Fruit fly (Drosophila melanogaster) whole organism, embryonic: ENCODE results near the gene Nepl20.

ENCODE experiments used
- CG12155 ChIP-seq: fragments of 200-800 bp; sonication (Bioruptor generic); optimal IDR thresholded peaks from 3 replicates; lab custom pipeline; 2016; ENCODE audit warnings: missing biosample characterization, missing genetic modification characterization
- CG12299 ChIP-seq: fragments of 200-800 bp; sonication (Bioruptor generic); optimal IDR thresholded peaks from 2 replicates; lab custom pipeline; 2018; ENCODE audit warnings: missing biosample characterization, mild to moderate bottlenecking, missing genetic modification characterization
- CG13287 ChIP-seq: fragments of 200-800 bp; sonication (Bioruptor generic); IDR thresholded peaks from 2 replicates; pipeline ENCODE4 v1.3.6; 2022; ENCODE audit warnings: missing biosample characterization, missing genetic modification characterization; ENCODE audit not compliant: partially characterized antibody
- CG14965 ChIP-seq: fragments of 200-800 bp; sonication (Bioruptor generic); optimal IDR thresholded peaks from 2 replicates; lab custom pipeline; 2016; ENCODE audit warnings: missing biosample characterization, missing genetic modification characterization, borderline replicate concordance
- CG15601 ChIP-seq: fragments of 200-800 bp; sonication (Bioruptor generic); optimal IDR thresholded peaks from 3 replicates; lab custom pipeline; 2019; ENCODE audit warnings: missing biosample characterization, mild to moderate bottlenecking, missing genetic modification characterization, moderate library complexity
- CG30020 ChIP-seq: fragments of 200-800 bp; optimal IDR thresholded peaks from 2 replicates; lab custom pipeline; 2019; ENCODE audit warnings: missing biosample characterization, mild to moderate bottlenecking, missing genetic modification characterization, moderate library complexity
- CG3163 ChIP-seq: fragments of 200-800 bp; sonication (Bioruptor generic); optimal IDR thresholded peaks from 3 replicates; lab custom pipeline; 2016; ENCODE audit warnings: missing biosample characterization, missing genetic modification characterization
- CG4328 ChIP-seq: fragments of 200-800 bp; sonication (Bioruptor generic); optimal IDR thresholded peaks from 3 replicates; lab custom pipeline; 2017; ENCODE audit warnings: missing biosample characterization, missing genetic modification reagents, missing genetic modification characterization
- CG6272 ChIP-seq: fragments of 200-800 bp; sonication (Bioruptor generic); IDR thresholded peaks from 2 replicates; pipeline ENCODE4 v1.3.6; 2022; ENCODE audit warnings: missing biosample characterization, missing genetic modification characterization
- CG6689 ChIP-seq: fragments of 200-800 bp; sonication (Bioruptor generic); IDR thresholded peaks from 2 replicates; pipeline ENCODE4 v1.3.6; 2022; ENCODE audit warnings: missing biosample characterization, missing genetic modification characterization
- CG7372 ChIP-seq: fragments of 200-800 bp; sonication (Bioruptor generic); IDR thresholded peaks from 2 replicates; pipeline ENCODE4 v1.3.6; 2022; ENCODE audit warnings: missing biosample characterization, missing genetic modification characterization
- CG7556 ChIP-seq: fragments of 200-800 bp; sonication (Bioruptor generic); optimal IDR thresholded peaks from 2 replicates; lab custom pipeline; 2017; ENCODE audit warnings: missing biosample characterization, mild to moderate bottlenecking, missing genetic modification characterization
- CG8281 ChIP-seq: fragments of 200-800 bp; sonication (Bioruptor generic); optimal IDR thresholded peaks from 2 replicates; lab custom pipeline; 2018; ENCODE audit warnings: missing biosample characterization, mild to moderate bottlenecking, missing genetic modification characterization, moderate library complexity
- CG8359 ChIP-seq: fragments of 200-800 bp; sonication (Bioruptor generic); optimal IDR thresholded peaks from 2 replicates; lab custom pipeline; 2017; ENCODE audit warnings: missing biosample characterization, mild to moderate bottlenecking, missing genetic modification characterization, borderline replicate concordance
- Dip3 ChIP-seq: fragments of 200-800 bp; sonication (Bioruptor generic); optimal IDR thresholded peaks from 3 replicates; lab custom pipeline; 2016; ENCODE audit warnings: missing biosample characterization, missing genetic modification characterization
- Elba2 ChIP-seq: fragments of 200-800 bp; sonication (Bioruptor generic); optimal IDR thresholded peaks from 3 replicates; lab custom pipeline; 2016; ENCODE audit warnings: missing biosample characterization, missing genetic modification characterization
- Ets97D ChIP-seq: fragments of 200-800 bp; sonication (Bioruptor generic); optimal IDR thresholded peaks from 3 replicates; lab custom pipeline; 2016; ENCODE audit warnings: missing biosample characterization, missing genetic modification characterization
- Hey ChIP-seq: fragments of 200-800 bp; sonication (Bioruptor generic); optimal IDR thresholded peaks from 3 replicates; lab custom pipeline; 2018; ENCODE audit warnings: missing biosample characterization, mild to moderate bottlenecking, missing genetic modification characterization
- HmgD ChIP-seq: fragments of 200-800 bp; sonication (Bioruptor generic); optimal IDR thresholded peaks from 3 replicates; lab custom pipeline; 2016; ENCODE audit warnings: missing biosample characterization, missing genetic modification characterization
- Hmx ChIP-seq: fragments of 200-800 bp; sonication (Bioruptor generic); optimal IDR thresholded peaks from 2 replicates; lab custom pipeline; 2016; ENCODE audit warnings: missing biosample characterization, missing genetic modification characterization
- Hr78 ChIP-seq, 2 experiments: fragments of 200-800 bp in 1 of 2; fragments of >200 bp in 1 of 2; sonication (Bioruptor generic) in 1 of 2; optimal IDR thresholded peaks; 2 replicates each; lab custom pipeline; 2017 to 2019; ENCODE audit warnings: missing biosample characterization in 2 of 2, missing genetic modification characterization in 2 of 2, mild to moderate bottlenecking in 1 of 2, moderate library complexity in 1 of 2
- Mad ChIP-seq: fragments of 200-800 bp; sonication (Bioruptor generic); optimal IDR thresholded peaks from 2 replicates; lab custom pipeline; 2016; ENCODE audit warnings: missing biosample characterization, missing genetic modification characterization
- Med ChIP-seq: fragments of 200-800 bp; sonication (Bioruptor generic); peaks from one replicate; lab custom pipeline; 2016; ENCODE audit warnings: missing biosample characterization, missing genetic modification characterization, mild to moderate bottlenecking, inconsistent platforms, moderate library complexity
- Oaz ChIP-seq: fragments of 200-800 bp; sonication (Bioruptor generic); IDR thresholded peaks from 2 replicates; pipeline ENCODE4 v1.3.6; 2022; ENCODE audit warnings: missing biosample characterization, missing genetic modification characterization
- Oli ChIP-seq: fragments of 200-800 bp; sonication (Bioruptor generic); optimal IDR thresholded peaks from 2 replicates; lab custom pipeline; 2018; ENCODE audit warnings: missing biosample characterization, mild to moderate bottlenecking, missing genetic modification characterization, moderate library complexity
- Ptx1 ChIP-seq: fragments of 200-800 bp; sonication (Bioruptor generic); IDR thresholded peaks from 2 replicates; pipeline ENCODE4 v1.3.6; 2022; ENCODE audit warnings: missing biosample characterization, missing genetic modification characterization
- Sox102F ChIP-seq: fragments of 200-800 bp; sonication (Bioruptor generic); optimal IDR thresholded peaks from 2 replicates; lab custom pipeline; 2018; ENCODE audit warnings: missing biosample characterization, mild to moderate bottlenecking, missing genetic modification characterization, moderate library complexity
- ab ChIP-seq: fragments of 200-800 bp; sonication (Bioruptor generic); optimal IDR thresholded peaks from 2 replicates; lab custom pipeline; 2016; ENCODE audit warnings: missing biosample characterization, missing genetic modification characterization
- ato ChIP-seq: fragments of 200-800 bp; sonication (Bioruptor generic); IDR thresholded peaks from 2 replicates; pipeline ENCODE4 v1.3.6; 2022; ENCODE audit warnings: missing biosample characterization, missing genetic modification characterization; ENCODE audit not compliant: partially characterized antibody
- bsh ChIP-seq, 2 experiments: fragments of 200-800 bp; sonication (Bioruptor generic); optimal IDR thresholded peaks; 2 replicates each; lab custom pipeline; 2017 to 2018; ENCODE audit warnings: mild to moderate bottlenecking in 2 of 2, missing biosample characterization in 2 of 2, missing genetic modification characterization in 2 of 2, moderate library complexity in 1 of 2
- cato ChIP-seq: fragments of 200-800 bp; sonication (Bioruptor generic); optimal IDR thresholded peaks from 2 replicates; lab custom pipeline; 2016; ENCODE audit warnings: missing biosample characterization, missing genetic modification characterization, borderline replicate concordance
- chinmo ChIP-seq: fragments of 200-800 bp; sonication (Bioruptor generic); IDR thresholded peaks from 4 replicates; pipeline ENCODE4 v1.3.6; 2022; ENCODE audit warnings: missing biosample characterization, missing genetic modification characterization; ENCODE audit not compliant: partially characterized antibody
- danr ChIP-seq: fragments of 200-800 bp; sonication (Bioruptor generic); IDR thresholded peaks from 2 replicates; pipeline ENCODE4 v1.3.6; 2022; ENCODE audit warnings: missing biosample characterization, missing genetic modification characterization
- dysf ChIP-seq: fragments of 200-800 bp; sonication (Bioruptor generic); IDR thresholded peaks from 3 replicates; pipeline ENCODE4 v1.3.6; 2022; ENCODE audit warnings: missing biosample characterization, missing genetic modification characterization
- eve ChIP-seq, 2 experiments: fragments of >200 bp; optimal IDR thresholded peaks; 2 replicates each; lab custom pipeline; 2017; ENCODE audit warnings: missing biosample characterization in 2 of 2, missing genetic modification characterization in 2 of 2
- exex ChIP-seq: fragments of 200-800 bp; sonication (Bioruptor generic); optimal IDR thresholded peaks from 4 replicates; lab custom pipeline; 2018; ENCODE audit warnings: missing biosample characterization, mild to moderate bottlenecking, missing genetic modification characterization, moderate library complexity
- fru ChIP-seq: fragments of >200 bp; optimal IDR thresholded peaks from 2 replicates; lab custom pipeline; 2017
- ftz-f1 ChIP-seq: fragments of 200-800 bp; sonication (Bioruptor generic); optimal IDR thresholded peaks from 2 replicates; lab custom pipeline; 2016; ENCODE audit warnings: missing biosample characterization, missing genetic modification characterization
- fu2 ChIP-seq: fragments of 200-800 bp; sonication (Bioruptor generic); optimal IDR thresholded peaks from 2 replicates; lab custom pipeline; 2016; ENCODE audit warnings: missing biosample characterization, missing genetic modification characterization
- jumu ChIP-seq: fragments of 200-800 bp; sonication (Bioruptor generic); optimal IDR thresholded peaks from 3 replicates; lab custom pipeline; 2016; ENCODE audit warnings: missing biosample characterization, missing genetic modification characterization
- pan ChIP-seq, 4 experiments: fragments of >200 bp in 3 of 4; fragments of 200-800 bp in 1 of 4; sonication (Bioruptor generic) in 1 of 4; optimal IDR thresholded peaks in 3 of 4; IDR thresholded peaks in 1 of 4; 2 replicates each; pipeline versions ENCODE4 v1.3.6 to Lab custom; 2017 to 2022; ENCODE audit warnings: missing biosample characterization in 2 of 4, missing genetic modification characterization in 2 of 4, mixed read lengths in 1 of 4
- rib ChIP-seq: fragments of 200-800 bp; sonication (Bioruptor generic); IDR thresholded peaks from 2 replicates; pipeline ENCODE4 v1.3.6; 2022; ENCODE audit warnings: missing biosample characterization, missing genetic modification characterization
- shn ChIP-seq: fragments of 200-800 bp; sonication (Bioruptor generic); optimal IDR thresholded peaks from 3 replicates; lab custom pipeline; 2016; ENCODE audit warnings: missing biosample characterization, missing genetic modification characterization
- sima ChIP-seq: fragments of 200-800 bp; sonication (Bioruptor generic); optimal IDR thresholded peaks from 2 replicates; lab custom pipeline; 2016; ENCODE audit warnings: missing biosample characterization, missing genetic modification characterization
- slou ChIP-seq: fragments of 200-800 bp; sonication (Bioruptor generic); optimal IDR thresholded peaks from 3 replicates; lab custom pipeline; 2016; ENCODE audit warnings: missing biosample characterization, missing genetic modification characterization
- zfh2 ChIP-seq: fragments of 200-800 bp; sonication (Bioruptor generic); optimal IDR thresholded peaks from 2 replicates; lab custom pipeline; 2016; ENCODE audit warnings: missing biosample characterization, missing genetic modification characterization

Gene Nepl20

DNA sequence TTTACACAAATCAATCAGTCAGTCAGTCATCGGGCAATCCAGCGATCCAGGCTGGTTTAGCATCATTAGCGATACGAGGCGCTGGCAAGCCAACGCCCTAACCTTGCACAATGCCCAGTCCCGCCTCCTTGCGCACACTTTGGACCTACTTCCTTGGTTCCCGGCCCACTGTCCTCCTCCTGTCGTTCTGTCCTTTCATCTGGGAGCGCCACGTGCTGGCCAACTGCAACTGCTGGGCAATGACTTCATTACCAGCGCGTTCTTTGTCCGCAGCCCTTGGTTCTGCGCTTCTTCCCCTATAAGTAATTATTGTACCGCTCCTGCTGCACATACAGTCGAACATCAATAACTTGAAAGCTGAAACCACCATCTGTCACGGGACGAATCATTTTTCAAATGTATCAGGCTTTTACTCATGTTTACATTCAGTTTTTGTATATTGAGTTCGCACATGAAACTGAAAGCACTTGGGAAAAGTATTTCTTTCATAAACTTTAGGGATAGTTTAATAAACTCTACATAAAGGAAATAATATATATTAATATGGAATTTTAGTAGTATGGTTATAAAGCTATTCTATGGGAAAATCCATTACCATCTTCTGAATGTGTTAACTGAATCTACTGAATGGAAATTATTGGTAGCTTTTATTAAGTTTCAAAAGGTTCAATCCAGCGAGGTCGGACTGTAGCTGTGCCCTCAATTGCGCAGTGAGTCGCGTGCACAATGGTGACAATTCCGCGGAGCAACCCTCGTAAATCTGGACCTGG lies 32.9 kb upstream of the Nepl20 start (continued):
- TF ChIP-seq CG4328 (GFP tag; lab: Kevin White, UChicago) (no peak), chinmo (GFP tag; lab: Robert Waterston, UW) (no peak), cato (no peak), fru (no peak), sima (GFP tag; lab: Kevin White, UChicago) (no peak), Dip3 (GFP tag; lab: Kevin White, UChicago) (no peak), CG13287 (GFP tag; lab: Robert Waterston, UW) (no peak), bsh (GFP tag; optimal IDR thresholded peaks at IDR 0.05; lab: Kevin White, UChicago) (peak in 1 of 2 experiments; percentile 2), CG7556 (GFP tag; lab: Kevin White, UChicago) (peak; percentile 8), Mad (no peak), fu2 (GFP tag; lab: Kevin White, UChicago) (no peak), Oaz (no peak), rib (GFP tag; lab: Robert Waterston, UW) (no peak)

dm6 chr3R:28848693-28849470 lies 31.7 kb upstream of the Nepl20 start:
- TF ChIP-seq Hey (peak; percentile 43), CG14965 (no peak), Med (GFP tag; lab: Kevin White, UChicago) (peak; percentile 43), Hmx (no peak), eve (GFP tag; optimal IDR thresholded peaks at IDR 0.05; lab: Kevin White, UChicago) (peak in 1 of 2 experiments; percentile 54), Sox102F (GFP tag; lab: Kevin White, UChicago) (no peak), CG8281 (peak; percentile 66), exex (tag; lab: Kevin White, UChicago) (peak; percentile 36), Hr78 (GFP tag; optimal IDR thresholded peaks at IDR 0.05; lab: Kevin White, UChicago) (peak in 1 of 2 experiments; percentile 25), ato (no peak), CG7372 (peak; percentile 38; the same call in 1 of the 2 replicates)

- TF ChIP-seq jumu = no peak
- TF ChIP-seq pan (optimal IDR thresholded peaks at IDR 0.05; lab: Kevin White, UChicago) = no peak
- no peak for TF ChIP-seq pan (GFP tag; optimal IDR thresholded peaks at IDR 0.05 in 1 of 2, IDR thresholded peaks at IDR 0.05 in 1 of 2)
- TF ChIP-seq CG6689 = 0 out of 2 replicates have a peak, but pooled peaks have one; percentile 17
- no peak for TF ChIP-seq Oli (tag; lab: Kevin White, UChicago)
- TF ChIP-seq HmgD (GFP tag; lab: Kevin White, UChicago) = no peak
- TF ChIP-seq CG12299 (tag; lab: Kevin White, UChicago) = no peak
- TF ChIP-seq CG30020 = no peak
- no peak for TF ChIP-seq Ets97D (GFP tag; lab: Kevin White, UChicago)
- TF ChIP-seq ftz-f1 (GFP tag; lab: Kevin White, UChicago) = no peak
- TF ChIP-seq dysf (GFP tag; lab: Robert Waterston, UW) = no peak
- no peak for TF ChIP-seq slou (GFP tag; lab: Kevin White, UChicago)
- TF ChIP-seq ab (GFP tag; lab: Kevin White, UChicago) = no peak
- no peak for TF ChIP-seq CG3163
- no peak for TF ChIP-seq CG8359 (GFP tag; lab: Kevin White, UChicago)
- no peak for TF ChIP-seq danr (GFP tag; lab: Robert Waterston, UW)
- TF ChIP-seq Ptx1 = 0 out of 2 replicates have a peak, but pooled peaks have one; percentile 16
- TF ChIP-seq Elba2 (GFP tag; lab: Kevin White, UChicago) = no peak
- no peak for TF ChIP-seq CG6272
- TF ChIP-seq shn = no peak
- no peak for TF ChIP-seq CG15601 (tag; lab: Kevin White, UChicago)
- TF ChIP-seq zfh2 = no peak
- TF ChIP-seq bsh (GFP tag; optimal IDR thresholded peaks at IDR 0.05; lab: Kevin White, UChicago) = no peak
- no peak for TF ChIP-seq CG12155
Observed at dm6 chr3R:28850662-28851257, 29.8 kb upstream of the Nepl20 start.
